Worm (Caenorhabditis elegans) whole organism, midembryonic: ENCODE data around the gene C43H6.6.

Source experiments
- flt-1 ChIP-seq: fragments of 200-800 bp; sonication (Bioruptor generic); IDR thresholded peaks from 2 replicates; pipeline ENCODE4 v1.3.6; 2022; ENCODE audit warnings: missing genetic modification characterization, missing compliant biosample characterization
- ztf-23 ChIP-seq: fragments of 200-800 bp; sonication (Bioruptor generic); IDR thresholded peaks from 2 replicates; pipeline ENCODE4 v1.3.6; 2022; ENCODE audit warnings: missing genetic modification reagents, missing genetic modification characterization, missing compliant biosample characterization

- no peak for TF ChIP-seq ztf-23 (GFP tag; lab: Robert Waterston, UW)
- TF ChIP-seq flt-1 = no peak
Measured at ce11 chrX:2430317-2430716, 35.2 kb downstream of the C43H6.6 start.
